Fruit fly (Drosophila melanogaster) whole organism, embryonic: ENCODE results near the gene CG14820.
A peak's percentile ranks its signal among the peaks of the same experiment; 100 is the strongest.

Experiments
- ATbp ChIP-seq: fragments of 200-800 bp; sonication (Bioruptor generic); optimal IDR thresholded peaks from 2 replicates; lab custom pipeline; 2017; ENCODE audit warnings: missing biosample characterization, mild to moderate bottlenecking, missing genetic modification characterization, missing genetic modification reagents
- Antp ChIP-seq: fragments of 200-800 bp; sonication (Bioruptor generic); optimal IDR thresholded peaks from 3 replicates; lab custom pipeline; 2016; ENCODE audit warnings: missing biosample characterization, missing genetic modification characterization
- Blimp-1 ChIP-seq: fragments of 200-800 bp; sonication (Bioruptor generic); optimal IDR thresholded peaks from 3 replicates; lab custom pipeline; 2018; ENCODE audit warnings: missing biosample characterization, missing genetic modification characterization, mild to moderate bottlenecking, moderate library complexity, missing genetic modification reagents
- CG1024 ChIP-seq: fragments of 200-800 bp; sonication (Bioruptor generic); IDR thresholded peaks from 2 replicates; pipeline ENCODE4 v1.3.6; 2022; ENCODE audit warnings: missing biosample characterization, missing genetic modification characterization
- CG10462 ChIP-seq: fragments of 200-800 bp; sonication (Bioruptor generic); optimal IDR thresholded peaks from 2 replicates; lab custom pipeline; 2016; ENCODE audit warnings: missing biosample characterization, missing genetic modification characterization
- CG11504 ChIP-seq: fragments of 200-800 bp; sonication (Bioruptor generic); optimal IDR thresholded peaks from 3 replicates; lab custom pipeline; 2019; ENCODE audit warnings: missing biosample characterization, mild to moderate bottlenecking, missing genetic modification characterization, moderate library complexity
- CG11695 ChIP-seq: fragments of 200-800 bp; sonication (Bioruptor generic); IDR thresholded peaks from 3 replicates; pipeline ENCODE4 v1.3.6; 2022; ENCODE audit warnings: missing biosample characterization, missing genetic modification characterization
- CG12104 ChIP-seq: fragments of 200-800 bp; sonication (Bioruptor generic); optimal IDR thresholded peaks from 3 replicates; lab custom pipeline; 2016; ENCODE audit warnings: missing biosample characterization, missing genetic modification characterization
- CG12219 ChIP-seq: fragments of 200-800 bp; sonication (Bioruptor generic); optimal IDR thresholded peaks from 3 replicates; lab custom pipeline; 2018; ENCODE audit warnings: missing biosample characterization, mild to moderate bottlenecking, missing genetic modification characterization
- CG16815 ChIP-seq: fragments of 200-800 bp; sonication (Bioruptor generic); optimal IDR thresholded peaks from 3 replicates; lab custom pipeline; 2017; ENCODE audit warnings: missing biosample characterization, mild to moderate bottlenecking, missing genetic modification characterization
- CG17359 ChIP-seq: fragments of 200-800 bp; sonication (Bioruptor generic); optimal IDR thresholded peaks from 3 replicates; lab custom pipeline; 2018; ENCODE audit warnings: missing biosample characterization, mild to moderate bottlenecking, missing genetic modification characterization, moderate library complexity
- CG17361 ChIP-seq: fragments of 200-800 bp; sonication (Bioruptor generic); IDR thresholded peaks from 3 replicates; pipeline ENCODE4 v1.3.6; 2022; ENCODE audit warnings: missing biosample characterization, missing genetic modification characterization
- CG18262 ChIP-seq: fragments of 200-800 bp; optimal IDR thresholded peaks from 3 replicates; lab custom pipeline; 2019; ENCODE audit warnings: missing biosample characterization, mild to moderate bottlenecking, missing genetic modification characterization, moderate library complexity
- CG1832 ChIP-seq: fragments of 200-800 bp; sonication (Bioruptor generic); optimal IDR thresholded peaks from 2 replicates; lab custom pipeline; 2017; ENCODE audit warnings: missing biosample characterization, mild to moderate bottlenecking, missing genetic modification characterization, inconsistent platforms
- CG18599 ChIP-seq: fragments of 200-800 bp; sonication (Bioruptor generic); optimal IDR thresholded peaks from 3 replicates; lab custom pipeline; 2017; ENCODE audit warnings: missing biosample characterization, missing genetic modification characterization, mild to moderate bottlenecking, moderate library complexity, missing genetic modification reagents
- CG33557 ChIP-seq: fragments of 200-800 bp; sonication (Bioruptor generic); optimal IDR thresholded peaks from 2 replicates; lab custom pipeline; 2019; ENCODE audit warnings: missing biosample characterization, mild to moderate bottlenecking, missing genetic modification characterization, moderate library complexity
- CG3407 ChIP-seq: fragments of 200-800 bp; sonication (Bioruptor generic); optimal IDR thresholded peaks from 2 replicates; lab custom pipeline; 2018; ENCODE audit warnings: missing biosample characterization, mild to moderate bottlenecking, missing genetic modification characterization
- CG4424 ChIP-seq: fragments of 200-800 bp; sonication (Bioruptor generic); optimal IDR thresholded peaks from 3 replicates; lab custom pipeline; 2016; ENCODE audit warnings: missing biosample characterization, missing genetic modification characterization
- CG6791 ChIP-seq: fragments of 200-800 bp; sonication (Bioruptor generic); IDR thresholded peaks from 3 replicates; pipeline ENCODE4 v1.3.6; 2022; ENCODE audit warnings: missing biosample characterization, missing genetic modification characterization; ENCODE audit not compliant: partially characterized antibody
- CG6813 ChIP-seq: fragments of 200-800 bp; sonication (Bioruptor generic); optimal IDR thresholded peaks from 2 replicates; lab custom pipeline; 2017; ENCODE audit warnings: missing biosample characterization, missing genetic modification characterization, mild to moderate bottlenecking, moderate library complexity, missing genetic modification reagents
- CG7556 ChIP-seq: fragments of 200-800 bp; sonication (Bioruptor generic); optimal IDR thresholded peaks from 2 replicates; lab custom pipeline; 2017; ENCODE audit warnings: missing biosample characterization, mild to moderate bottlenecking, missing genetic modification characterization
- CG7963 ChIP-seq: fragments of 200-800 bp; sonication (Bioruptor generic); IDR thresholded peaks from 3 replicates; pipeline ENCODE4 v1.3.6; 2022; ENCODE audit warnings: missing biosample characterization, missing genetic modification characterization; ENCODE audit not compliant: partially characterized antibody
- CoRest ChIP-seq: fragments of 200-800 bp; sonication (Bioruptor generic); optimal IDR thresholded peaks from 3 replicates; lab custom pipeline; 2018; ENCODE audit warnings: missing biosample characterization, mild to moderate bottlenecking, missing genetic modification characterization, moderate library complexity
- Fer3 ChIP-seq: fragments of 200-800 bp; sonication (Bioruptor generic); optimal IDR thresholded peaks from 2 replicates; lab custom pipeline; 2018; ENCODE audit warnings: missing biosample characterization, mild to moderate bottlenecking, missing genetic modification characterization, moderate library complexity
- Hsf ChIP-seq: fragments of 200-800 bp; sonication (Bioruptor generic); optimal IDR thresholded peaks from 3 replicates; lab custom pipeline; 2016; ENCODE audit warnings: missing biosample characterization, missing genetic modification characterization
- Oli ChIP-seq: fragments of 200-800 bp; sonication (Bioruptor generic); optimal IDR thresholded peaks from 2 replicates; lab custom pipeline; 2018; ENCODE audit warnings: missing biosample characterization, mild to moderate bottlenecking, missing genetic modification characterization, moderate library complexity
- Usf ChIP-seq: fragments of 200-800 bp; sonication (Bioruptor generic); optimal IDR thresholded peaks from 2 replicates; lab custom pipeline; 2017; ENCODE audit warnings: missing genotype, missing biosample characterization, missing genetic modification characterization
- Xrp1 ChIP-seq: fragments of 200-800 bp; sonication (Bioruptor generic); IDR thresholded peaks from 2 replicates; pipeline ENCODE4 v1.3.6; 2022; ENCODE audit warnings: missing biosample characterization, missing genetic modification characterization
- ems ChIP-seq: fragments of 200-800 bp; sonication (Bioruptor generic); optimal IDR thresholded peaks from 3 replicates; lab custom pipeline; 2016; ENCODE audit warnings: missing biosample characterization, missing genetic modification characterization
- eve ChIP-seq, 2 experiments: fragments of >200 bp; optimal IDR thresholded peaks; 2 replicates each; lab custom pipeline; 2017; ENCODE audit warnings: missing biosample characterization in 2 of 2, missing genetic modification characterization in 2 of 2
- gt ChIP-seq: fragments of 200-800 bp; sonication (Bioruptor generic); IDR thresholded peaks from 2 replicates; pipeline ENCODE4 v1.3.6; 2022; ENCODE audit warnings: missing biosample characterization, missing genetic modification characterization
- hkb ChIP-seq, 2 experiments: fragments of 200-800 bp in 1 of 2; fragments of >200 bp in 1 of 2; sonication (Bioruptor generic) in 1 of 2; IDR thresholded peaks in 1 of 2; optimal IDR thresholded peaks in 1 of 2; 2 replicates each; pipeline versions ENCODE4 v1.3.6 to Lab custom; 2017 to 2022; ENCODE audit warnings: missing biosample characterization in 1 of 2, missing genetic modification characterization in 1 of 2
- ind ChIP-seq: fragments of 200-800 bp; sonication (Bioruptor generic); optimal IDR thresholded peaks from 3 replicates; lab custom pipeline; 2016; ENCODE audit warnings: missing biosample characterization, missing genetic modification characterization
- jing ChIP-seq: fragments of 200-800 bp; sonication (Bioruptor generic); optimal IDR thresholded peaks from 2 replicates; lab custom pipeline; 2018; ENCODE audit warnings: missing biosample characterization, mild to moderate bottlenecking, missing genetic modification characterization
- lab ChIP-seq: fragments of 200-800 bp; sonication (Bioruptor generic); optimal IDR thresholded peaks from 3 replicates; lab custom pipeline; 2017; ENCODE audit warnings: missing biosample characterization, missing genetic modification characterization, mild to moderate bottlenecking, moderate library complexity, missing genetic modification reagents
- lilli ChIP-seq: fragments of 200-800 bp; sonication (Bioruptor generic); optimal IDR thresholded peaks from 3 replicates; lab custom pipeline; 2016; ENCODE audit warnings: missing biosample characterization, missing genetic modification characterization
- lola ChIP-seq, 3 experiments: fragments of >200 bp in 2 of 3; fragments of 200-800 bp in 1 of 3; sonication (Bioruptor generic) in 1 of 3; optimal IDR thresholded peaks; 2 replicates each; lab custom pipeline; 2017 to 2019; ENCODE audit warnings: missing biosample characterization in 3 of 3, missing genetic modification characterization in 3 of 3, mild to moderate bottlenecking in 1 of 3, moderate library complexity in 1 of 3
- mld ChIP-seq: fragments of 200-800 bp; sonication (Bioruptor generic); IDR thresholded peaks from 3 replicates; pipeline ENCODE4 v1.3.6; 2022; ENCODE audit warnings: missing biosample characterization, missing genetic modification characterization; ENCODE audit not compliant: partially characterized antibody
- nerfin-2 ChIP-seq: fragments of 200-800 bp; sonication (Bioruptor generic); IDR thresholded peaks from 2 replicates; pipeline ENCODE4 v1.3.6; 2022; ENCODE audit warnings: missing biosample characterization, missing genetic modification characterization; ENCODE audit not compliant: partially characterized antibody
- oc ChIP-seq: fragments of 200-800 bp; sonication (Bioruptor generic); optimal IDR thresholded peaks from 2 replicates; lab custom pipeline; 2018; ENCODE audit warnings: missing biosample characterization, mild to moderate bottlenecking, missing genetic modification characterization, moderate library complexity
- phol ChIP-seq: fragments of 200-800 bp; sonication (Bioruptor generic); optimal IDR thresholded peaks from 3 replicates; lab custom pipeline; 2018; ENCODE audit warnings: missing biosample characterization, mild to moderate bottlenecking, missing genetic modification characterization, moderate library complexity
- pnt ChIP-seq: fragments of 200-800 bp; sonication (Bioruptor generic); optimal IDR thresholded peaks from 3 replicates; lab custom pipeline; 2016; ENCODE audit warnings: missing biosample characterization, missing genetic modification characterization
- prd ChIP-seq, 3 experiments: fragments of >200 bp in 2 of 3; fragments of 200-800 bp in 1 of 3; sonication (Bioruptor generic) in 1 of 3; optimal IDR thresholded peaks in 2 of 3; IDR thresholded peaks in 1 of 3; 2 replicates in 2 of 3; 3 replicates in 1 of 3; pipeline versions ENCODE4 v1.3.6 to Lab custom; 2017 to 2022; ENCODE audit warnings: missing biosample characterization in 1 of 3, missing genetic modification characterization in 1 of 3
- sisA ChIP-seq: fragments of 200-800 bp; sonication (Bioruptor generic); IDR thresholded peaks from 2 replicates; pipeline ENCODE4 v1.3.6; 2022; ENCODE audit warnings: missing biosample characterization, missing genetic modification characterization
- tin ChIP-seq: fragments of 200-800 bp; sonication (Bioruptor generic); optimal IDR thresholded peaks from 3 replicates; lab custom pipeline; 2016; ENCODE audit warnings: missing biosample characterization, missing genetic modification characterization
- tio ChIP-seq: fragments of 200-800 bp; sonication (Bioruptor generic); optimal IDR thresholded peaks from 2 replicates; lab custom pipeline; 2017; ENCODE audit warnings: missing biosample characterization, missing genetic modification characterization, inconsistent platforms
- wdn ChIP-seq: fragments of 200-800 bp; sonication (Bioruptor generic); IDR thresholded peaks from 2 replicates; pipeline ENCODE4 v1.3.6; 2022; ENCODE audit warnings: missing biosample characterization, missing genetic modification characterization
- zen2 ChIP-seq: fragments of 200-800 bp; sonication (Bioruptor generic); IDR thresholded peaks from 3 replicates; pipeline ENCODE4 v1.3.6; 2022; ENCODE audit warnings: missing biosample characterization, missing genetic modification characterization; ENCODE audit not compliant: partially characterized antibody

The CG14820 gene

DNA sequence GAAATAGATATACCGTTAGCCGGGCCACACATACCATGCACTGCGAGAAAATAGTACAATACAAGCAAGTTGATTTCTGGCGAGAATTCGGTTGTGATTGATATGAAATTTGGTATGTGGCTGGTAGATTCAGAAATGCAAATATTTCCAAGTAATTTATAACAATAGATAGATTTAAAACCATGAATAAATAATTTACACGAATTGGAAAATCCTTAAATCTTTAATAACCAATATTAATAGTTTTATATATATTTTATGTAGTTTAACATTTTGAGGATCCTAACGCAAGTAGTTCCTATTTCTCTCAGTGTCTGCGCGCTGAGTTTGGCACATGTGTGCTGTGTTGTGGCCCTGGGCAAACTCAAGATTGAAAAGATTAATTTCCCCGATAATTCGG lies 49.1 kb downstream of the CG14820 start (continued):
- TF ChIP-seq zen2 (GFP tag; lab: Robert Waterston, UW): no peak
- no peak for TF ChIP-seq jing (GFP tag; lab: Kevin White, UChicago)
- no peak for TF ChIP-seq Fer3 (tag; lab: Kevin White, UChicago)
- TF ChIP-seq lola (GFP tag; optimal IDR thresholded peaks at IDR 0.05; lab: Kevin White, UChicago): peak in 1 of 3 experiments; percentile 83
- peak; percentile 2 for TF ChIP-seq ems (GFP tag; lab: Kevin White, UChicago)
- no peak for TF ChIP-seq CG3407 (GFP tag; lab: Kevin White, UChicago)
- TF ChIP-seq CG11504 (tag; lab: Kevin White, UChicago): peak; percentile 49
- no peak for TF ChIP-seq gt (GFP tag; lab: Robert Waterston, UW)
- peak; percentile 16 for TF ChIP-seq CG18599 (GFP tag; lab: Kevin White, UChicago)
- peak in 1 of 2 experiments; percentile 60 for TF ChIP-seq eve (GFP tag; optimal IDR thresholded peaks at IDR 0.05; lab: Kevin White, UChicago)
- TF ChIP-seq phol: peak; percentile 66
- TF ChIP-seq CG17361 (GFP tag; lab: Robert Waterston, UW): peak; percentile 74
- 0 out of 3 replicates have a peak, but pooled peaks have one; percentile 36 for TF ChIP-seq CG11695 (GFP tag; lab: Robert Waterston, UW)
- TF ChIP-seq hkb (optimal IDR thresholded peaks at IDR 0.05; lab: Kevin White, UChicago): no peak
- TF ChIP-seq hkb (GFP tag; IDR thresholded peaks at IDR 0.05; lab: Robert Waterston, UW): 0 out of 2 replicates have a peak, but pooled peaks have one; percentile 29
- TF ChIP-seq Xrp1 (GFP tag; lab: Robert Waterston, UW): peak; percentile 61
- TF ChIP-seq CG18262 (tag; lab: Kevin White, UChicago): peak; percentile 79
- TF ChIP-seq CG12219 (GFP tag; lab: Kevin White, UChicago): peak; percentile 6
- peak; percentile 16 for TF ChIP-seq lilli (GFP tag; lab: Kevin White, UChicago)
- TF ChIP-seq CG4424 (GFP tag; lab: Kevin White, UChicago): peak; percentile 46
- peak; percentile 43 for TF ChIP-seq Antp (GFP tag; lab: Kevin White, UChicago)
- peak; percentile 62 for TF ChIP-seq CG16815 (GFP tag; lab: Kevin White, UChicago)
- TF ChIP-seq CG17359 (tag; lab: Kevin White, UChicago): peak; percentile 10
- TF ChIP-seq Oli (tag; lab: Kevin White, UChicago): peak; percentile 60
- peak; percentile 15 for TF ChIP-seq lab (GFP tag; lab: Kevin White, UChicago)
- TF ChIP-seq CG7556 (GFP tag; lab: Kevin White, UChicago): peak; percentile 60
- no peak for TF ChIP-seq CG1832
- TF ChIP-seq Usf (GFP tag; lab: Kevin White, UChicago): peak; percentile 33
- TF ChIP-seq CG1024 (GFP tag; lab: Robert Waterston, UW): 0 out of 2 replicates have a peak, but pooled peaks have one; percentile 24
- no peak for TF ChIP-seq Hsf (GFP tag; lab: Kevin White, UChicago)
- no peak for TF ChIP-seq prd (optimal IDR thresholded peaks at IDR 0.05; lab: Kevin White, UChicago)
- TF ChIP-seq prd (GFP tag; IDR thresholded peaks at IDR 0.05; lab: Robert Waterston, UW): peak; percentile 87; the same call in 2 of the 3 replicates
- peak; percentile 32 for TF ChIP-seq CG10462 (GFP tag; lab: Kevin White, UChicago)
- TF ChIP-seq mld (GFP tag; lab: Robert Waterston, UW): no peak
- TF ChIP-seq CG7963 (GFP tag; lab: Robert Waterston, UW): no peak
- 0 out of 3 replicates have a peak, but pooled peaks have one; percentile 10 for TF ChIP-seq CG6791 (GFP tag; lab: Robert Waterston, UW)
- TF ChIP-seq sisA (GFP tag; lab: Robert Waterston, UW): peak; percentile 61
- TF ChIP-seq ind (GFP tag; lab: Kevin White, UChicago): peak; percentile 2
- TF ChIP-seq tin (GFP tag; lab: Kevin White, UChicago): peak; percentile 17
- TF ChIP-seq oc (tag; lab: Kevin White, UChicago): peak; percentile 47
- peak; percentile 12 for TF ChIP-seq CG6813
- peak; percentile 70 for TF ChIP-seq CG33557 (GFP tag; lab: Kevin White, UChicago)
- TF ChIP-seq tio (GFP tag; lab: Kevin White, UChicago): peak; percentile 59
- no peak for TF ChIP-seq nerfin-2
- TF ChIP-seq wdn: no peak
- TF ChIP-seq pnt (GFP tag; lab: Kevin White, UChicago): peak; percentile 13
- peak; percentile 9 for TF ChIP-seq ATbp (GFP tag; lab: Kevin White, UChicago)
- TF ChIP-seq Blimp-1 (GFP tag; lab: Kevin White, UChicago): peak; percentile 43
- TF ChIP-seq CG12104 (GFP tag; lab: Kevin White, UChicago): peak; percentile 40
- peak; percentile 71 for TF ChIP-seq CoRest
